Worm (Caenorhabditis elegans): ENCODE results near the gene T11G6.4.

The T11G6.4 gene

ce11 chrIV:10820837-10821671 lies 30.7 kb downstream of the T11G6.4 start:
- no peak for TF ChIP-seq nhr-90 (tag; optimal IDR thresholded peaks at IDR 0.05)
- peak; percentile 21; the same call in 1 of the 2 replicates for TF ChIP-seq lin-26 (GFP tag; IDR thresholded peaks at IDR 0.05)
- no peak for TF ChIP-seq madf-10 (tag; optimal IDR thresholded peaks at IDR 0.05)
- TF ChIP-seq lin-35 (GFP tag; optimal IDR thresholded peaks at IDR 0.05): no peak
- no peak for TF ChIP-seq B0261.1 (tag; optimal IDR thresholded peaks at IDR 0.05)
- no peak for TF ChIP-seq rcor-1 (GFP tag; IDR thresholded peaks at IDR 0.05)
- no peak for TF ChIP-seq repo-1 (tag; optimal IDR thresholded peaks at IDR 0.05)
- peak; percentile 32 for TF ChIP-seq fkh-3 (tag; optimal IDR thresholded peaks at IDR 0.05)
- no peak for TF ChIP-seq rec-8 (tag; optimal IDR thresholded peaks at IDR 0.05)
- no peak for TF ChIP-seq mes-4 (tag; optimal IDR thresholded peaks at IDR 0.05)
- no peak for TF ChIP-seq gei-17 (GFP tag; optimal IDR thresholded peaks at IDR 0.05)
- no peak for TF ChIP-seq athp-1 (tag; optimal IDR thresholded peaks at IDR 0.05)
- TF ChIP-seq ceh-40 (GFP tag; IDR thresholded peaks at IDR 0.05): 0 out of 2 replicates have a peak, but pooled peaks have one; percentile 4
- no peak for TF ChIP-seq ceh-79 (tag; optimal IDR thresholded peaks at IDR 0.05)
- TF ChIP-seq madf-6 (GFP tag; IDR thresholded peaks at IDR 0.05): no peak
- no peak for TF ChIP-seq mel-28 (tag; optimal IDR thresholded peaks at IDR 0.05; ENCODE audit: borderline replicate concordance)
- TF ChIP-seq ztf-26 (tag; optimal IDR thresholded peaks at IDR 0.05): no peak
- no peak for TF ChIP-seq unc-130 (GFP tag; optimal IDR thresholded peaks at IDR 0.05)
- no peak for TF ChIP-seq F37B4.10 (GFP tag; IDR thresholded peaks at IDR 0.05)
- peak; percentile 68; the same call in 1 of the 2 replicates for TF ChIP-seq hsf-1 (GFP tag; IDR thresholded peaks at IDR 0.05)
- TF ChIP-seq aptf-3 (GFP tag; IDR thresholded peaks at IDR 0.05): 0 out of 2 replicates have a peak, but pooled peaks have one; percentile 5
- TF ChIP-seq pbrm-1 (GFP tag; IDR thresholded peaks at IDR 0.05): no peak
- no peak for TF ChIP-seq ztf-6 (GFP tag; IDR thresholded peaks at IDR 0.05)
- no peak for TF ChIP-seq tbx-9 (tag; optimal IDR thresholded peaks at IDR 0.05; ENCODE audit: borderline replicate concordance)
- TF ChIP-seq B0019.2 (GFP tag; conservative IDR thresholded peaks at IDR 0.05): no peak
- no peak for TF ChIP-seq F49E8.2 (tag; optimal IDR thresholded peaks at IDR 0.05; ENCODE audit: insufficient read depth)
- no peak for TF ChIP-seq egl-44 (GFP tag; IDR thresholded peaks at IDR 0.05)
- no peak for TF ChIP-seq snpc-1.1 (tag; optimal IDR thresholded peaks at IDR 0.05; ENCODE audit: insufficient read depth)

ce11 chrIV:10820114-10820513 lies 31.6 kb downstream of the T11G6.4 start:
- TF ChIP-seq dox-1 (GFP tag; IDR thresholded peaks at IDR 0.05) (peak; percentile 37; the same call in 1 of the 2 replicates), atf-7 (tag; optimal IDR thresholded peaks at IDR 0.05) (peak; percentile 33), nhr-90 (tag; optimal IDR thresholded peaks at IDR 0.05) (no peak), nhr-80 (tag; optimal IDR thresholded peaks at IDR 0.05) (peak; percentile 87), attf-5 (GFP tag; optimal IDR thresholded peaks at IDR 0.05) (peak; percentile 49), let-607 (tag; optimal IDR thresholded peaks at IDR 0.05) (peak in 1 of 2 experiments; percentile 41), cebp-1 (GFP tag; IDR thresholded peaks at IDR 0.05) (no peak), cebp-1 (tag; optimal IDR thresholded peaks at IDR 0.05) (peak; percentile 21), lag-1 (GFP tag; IDR thresholded peaks at IDR 0.05) (no peak), B0261.1 (tag; optimal IDR thresholded peaks at IDR 0.05) (no peak), hmg-1.2 (GFP tag; IDR thresholded peaks at IDR 0.05) (0 out of 2 replicates have a peak, but pooled peaks have one; percentile 10)
